Worm (Caenorhabditis elegans) whole organism, L1 larva: Measurements from ENCODE around the gene C08F8.9.

ENCODE experiments used
- C16A3.4 ChIP-seq: fragments of 150-350 bp; optimal IDR thresholded peaks from 2 replicates; lab custom pipeline; 2014; ENCODE audit warnings: missing biosample characterization, missing genetic modification characterization
- aha-1 ChIP-seq: fragments of 150-350 bp; optimal IDR thresholded peaks from 2 replicates; lab custom pipeline; 2014; ENCODE audit warnings: missing biosample characterization, missing genetic modification characterization
- ama-1 ChIP-seq: fragments of 150-350 bp; optimal IDR thresholded peaks from 2 replicates; lab custom pipeline; 2014
- blmp-1 ChIP-seq: fragments of 150-350 bp; optimal IDR thresholded peaks from 2 replicates; lab custom pipeline; 2014; ENCODE audit warnings: missing biosample characterization, missing genetic modification characterization
- ceh-82 ChIP-seq, 3 experiments: fragments of 150-350 bp in 1 of 3; sonication (generic microtip) in 2 of 3; optimal IDR thresholded peaks; 2 replicates each; lab custom pipeline; 2014 to 2017; ENCODE audit warnings: missing biosample characterization in 3 of 3, missing genetic modification characterization in 3 of 3
- ceh-88 ChIP-seq: fragments of 200-800 bp; sonication (Bioruptor generic); IDR thresholded peaks from 2 replicates; pipeline ENCODE4 v1.3.6; 2022; ENCODE audit warnings: missing genetic modification characterization, missing compliant biosample characterization
- ceh-90 ChIP-seq: sonication (generic microtip); optimal IDR thresholded peaks from 2 replicates; lab custom pipeline; 2016; ENCODE audit warnings: missing genetic modification characterization, missing compliant biosample characterization
- ces-1 ChIP-seq: fragments of 150-350 bp; optimal IDR thresholded peaks from 2 replicates; lab custom pipeline; 2014; ENCODE audit warnings: missing biosample characterization, missing genetic modification reagents, missing genetic modification characterization
- dsc-1 ChIP-seq: sonication (generic microtip); optimal IDR thresholded peaks from 2 replicates; lab custom pipeline; 2016; ENCODE audit warnings: mild to moderate bottlenecking, missing genetic modification characterization, missing compliant biosample characterization
- efl-1 ChIP-seq, 4 experiments: fragments of 150-350 bp; optimal IDR thresholded peaks in 3 of 4; peaks in 1 of 4; 1 replicate in 1 of 4; 2 replicates in 3 of 4; lab custom pipeline; 2014; ENCODE audit warnings: missing biosample characterization in 2 of 4, missing genetic modification characterization in 2 of 4, missing genetic modification reagents in 2 of 4
- egl-13 ChIP-seq: sonication (generic microtip); optimal IDR thresholded peaks from 2 replicates; lab custom pipeline; 2016; ENCODE audit warnings: missing genotype, missing genetic modification reagents, missing genetic modification characterization, missing compliant biosample characterization
- elt-2 ChIP-seq: sonication (generic microtip); optimal IDR thresholded peaks from 2 replicates; lab custom pipeline; 2016; ENCODE audit warnings: missing genetic modification characterization, mild to moderate bottlenecking, inconsistent platforms, missing compliant biosample characterization, missing genetic modification reagents
- fkh-8 ChIP-seq: sonication (generic microtip); optimal IDR thresholded peaks from 2 replicates; lab custom pipeline; 2016; ENCODE audit warnings: mild to moderate bottlenecking, missing genetic modification characterization, missing compliant biosample characterization
- fos-1 ChIP-seq: fragments of 150-350 bp; optimal IDR thresholded peaks from 2 replicates; lab custom pipeline; 2014; ENCODE audit warnings: missing biosample characterization, missing genetic modification characterization
- isw-1 ChIP-seq: fragments of 200-800 bp; sonication (Bioruptor generic); IDR thresholded peaks from 2 replicates; pipeline ENCODE4 v1.3.6; 2022; ENCODE audit warnings: missing genetic modification characterization, missing compliant biosample characterization
- jun-1 ChIP-seq: fragments of 150-350 bp; optimal IDR thresholded peaks from 2 replicates; lab custom pipeline; 2014; ENCODE audit warnings: missing biosample characterization, missing genetic modification reagents, missing genetic modification characterization
- lin-13 ChIP-seq: fragments of 150-350 bp; optimal IDR thresholded peaks from 2 replicates; lab custom pipeline; 2014; ENCODE audit warnings: missing biosample characterization, missing genetic modification reagents, missing genetic modification characterization
- lin-35 ChIP-seq, 2 experiments: fragments of 150-350 bp; optimal IDR thresholded peaks; 2 replicates each; lab custom pipeline; 2014; ENCODE audit warnings: missing biosample characterization in 2 of 2, missing genetic modification characterization in 2 of 2, missing genetic modification reagents in 2 of 2
- lin-39 ChIP-seq: fragments of 150-350 bp; optimal IDR thresholded peaks from 2 replicates; lab custom pipeline; 2014; ENCODE audit warnings: missing biosample characterization, missing genetic modification reagents, missing genetic modification characterization
- lir-3 ChIP-seq: sonication (generic microtip); optimal IDR thresholded peaks from 2 replicates; lab custom pipeline; 2016; ENCODE audit warnings: mild to moderate bottlenecking, missing genetic modification characterization, moderate library complexity, missing compliant biosample characterization; ENCODE audit not compliant: poor library complexity
- nhr-20 ChIP-seq: sonication (generic microtip); optimal IDR thresholded peaks from 2 replicates; lab custom pipeline; 2016; ENCODE audit warnings: mild to moderate bottlenecking, missing genetic modification characterization, missing compliant biosample characterization
- nhr-237 ChIP-seq: fragments of 150-350 bp; optimal IDR thresholded peaks from 2 replicates; lab custom pipeline; 2014; ENCODE audit warnings: missing biosample characterization, missing genetic modification characterization
- nhr-47 ChIP-seq: sonication (generic microtip); optimal IDR thresholded peaks from 2 replicates; lab custom pipeline; 2016; ENCODE audit warnings: mild to moderate bottlenecking, missing genetic modification characterization, moderate library complexity, missing compliant biosample characterization
- nhr-77 ChIP-seq: fragments of 150-350 bp; optimal IDR thresholded peaks from 2 replicates; lab custom pipeline; 2014; ENCODE audit warnings: missing biosample characterization, missing genetic modification characterization
- rnt-1 ChIP-seq: sonication (generic microtip); optimal IDR thresholded peaks from 2 replicates; lab custom pipeline; 2016; ENCODE audit warnings: mild to moderate bottlenecking, missing genetic modification characterization, moderate library complexity, missing compliant biosample characterization
- snpc-4 ChIP-seq: fragments of 150-350 bp; optimal IDR thresholded peaks from 2 replicates; lab custom pipeline; 2014; ENCODE audit warnings: missing biosample characterization, missing genetic modification characterization
- sox-4 ChIP-seq: sonication (generic microtip); optimal IDR thresholded peaks from 2 replicates; lab custom pipeline; 2016; ENCODE audit warnings: missing genetic modification characterization, missing compliant biosample characterization
- swsn-7 ChIP-seq: sonication (generic microtip); optimal IDR thresholded peaks from 2 replicates; lab custom pipeline; 2016; ENCODE audit warnings: missing genetic modification characterization, missing compliant biosample characterization
- tlp-1 ChIP-seq: fragments of 150-350 bp; optimal IDR thresholded peaks from 2 replicates; lab custom pipeline; 2014; ENCODE audit warnings: missing biosample characterization, missing genetic modification characterization
- unc-30 ChIP-seq: sonication (generic microtip); optimal IDR thresholded peaks from 2 replicates; lab custom pipeline; 2017; ENCODE audit warnings: missing biosample characterization, missing genetic modification characterization
- vab-15 ChIP-seq: sonication (generic microtip); optimal IDR thresholded peaks from 2 replicates; lab custom pipeline; 2017; ENCODE audit warnings: missing genotype, mild to moderate bottlenecking, missing genetic modification characterization, missing compliant biosample characterization
- xbp-1 ChIP-seq: sonication (generic microtip); optimal IDR thresholded peaks from 2 replicates; lab custom pipeline; 2016; ENCODE audit warnings: missing genetic modification characterization, missing compliant biosample characterization
- ztf-11 ChIP-seq, 2 experiments: sonication (generic microtip); optimal IDR thresholded peaks; 2 replicates each; lab custom pipeline; 2016 to 2017; ENCODE audit warnings: missing genetic modification characterization in 2 of 2, missing biosample characterization in 1 of 2, missing compliant biosample characterization in 1 of 2

The C08F8.9 gene

DNA sequence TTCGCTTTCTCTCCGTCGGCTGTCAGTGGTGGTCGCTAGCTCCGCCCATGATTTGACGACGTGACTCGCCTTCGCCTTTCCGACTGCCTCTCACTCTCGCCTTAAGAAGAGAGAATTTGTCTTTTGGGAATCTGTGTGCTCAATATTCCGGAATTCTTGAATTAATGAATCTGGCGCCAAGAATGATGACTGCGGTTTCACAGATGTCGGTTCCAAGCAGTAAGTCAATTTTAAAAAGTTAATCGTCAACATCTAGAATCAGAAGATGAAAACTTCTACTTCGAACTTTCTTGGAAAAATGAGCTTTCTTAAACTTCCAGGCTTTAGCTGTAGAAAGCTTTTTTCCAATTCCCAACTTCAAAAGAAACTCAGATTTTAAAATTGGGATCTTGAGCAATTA, 8.7 kb downstream of the C08F8.9 start, which contains the start of gene nhr-67:
Gene nhr-67 (plus strand): TSS at position 97 of the 400 bp plus-strand sequence.
- TF ChIP-seq elt-2 (tag; lab: Kevin White, UChicago), result no peak
- no peak for TF ChIP-seq tlp-1 (tag; lab: Kevin White, UChicago)
- no peak for TF ChIP-seq aha-1 (tag; lab: Kevin White, UChicago)
- TF ChIP-seq jun-1, result no peak
- no peak for TF ChIP-seq C16A3.4 (tag; lab: Kevin White, UChicago)
- no peak for TF ChIP-seq ces-1
- no peak for TF ChIP-seq lin-39 (tag; lab: Kevin White, UChicago)
- no peak for TF ChIP-seq nhr-237

DNA sequence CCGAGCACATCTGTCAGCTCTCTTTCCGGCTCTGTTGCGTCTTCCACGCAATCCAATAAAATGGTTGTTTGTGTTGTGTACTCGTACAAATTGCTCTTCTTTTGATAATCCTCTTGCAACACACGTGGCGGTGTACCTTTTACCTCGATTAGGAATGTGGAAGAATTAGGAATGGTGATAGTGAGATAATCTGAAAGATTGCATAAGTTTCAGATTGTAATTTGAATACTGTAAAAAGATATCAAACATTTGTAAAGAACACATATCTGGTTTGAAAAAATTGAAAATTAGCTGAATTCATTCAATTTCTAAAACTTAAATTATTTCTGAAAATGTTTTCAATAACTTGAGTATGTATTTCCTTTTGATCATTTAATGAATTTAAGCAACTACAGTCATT, 13.6 kb downstream of the C08F8.9 start, which contains the start of gene C08F8.6:
Gene C08F8.6 (minus strand): TSS at position 101 of the 400 bp plus-strand sequence.
- no peak for TF ChIP-seq tlp-1 (tag; lab: Kevin White, UChicago)
- TF ChIP-seq, all 84 proteins: peak for 0

DNA sequence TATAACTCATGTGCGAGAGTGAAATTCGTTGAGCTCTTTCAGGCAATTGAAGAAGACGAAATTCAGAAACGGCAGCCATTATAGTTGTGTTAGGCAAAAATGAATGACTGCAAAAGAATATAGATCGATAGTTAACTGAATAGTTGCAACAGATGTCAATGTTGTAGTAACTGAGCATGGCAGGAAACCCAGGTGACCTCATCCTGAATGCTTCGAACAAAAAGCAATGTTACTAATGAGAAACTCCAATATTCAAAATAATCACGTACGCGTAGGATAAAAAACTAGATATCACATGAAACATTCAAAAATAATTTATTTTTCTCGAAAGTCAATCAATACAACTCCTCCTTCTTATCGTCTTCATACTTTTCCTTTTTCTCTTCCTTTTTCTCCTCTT, 15.9 kb downstream of the C08F8.9 start, which contains the start of gene fbxb-9:
Gene fbxb-9 (minus strand): TSS at position 101 of the 400 bp plus-strand sequence.
- TF ChIP-seq lin-35 (GFP tag; optimal IDR thresholded peaks at IDR 0.05; lab: Kevin White, UChicago) (no peak), ceh-82 (tag; optimal IDR thresholded peaks at IDR 0.05; lab: Kevin White, UChicago) (no peak), egl-13 (tag; lab: Kevin White, UChicago) (no peak), xbp-1 (tag; lab: Kevin White, UChicago) (no peak), isw-1 (no peak), lir-3 (tag; lab: Kevin White, UChicago) (no peak), dsc-1 (tag; lab: Kevin White, UChicago) (no peak), fkh-8 (tag; lab: Kevin White, UChicago) (no peak), aha-1 (tag; lab: Kevin White, UChicago) (no peak), vab-15 (tag; lab: Kevin White, UChicago) (no peak), fos-1 (no peak), swsn-7 (tag; lab: Kevin White, UChicago) (no peak), ztf-11 (tag; optimal IDR thresholded peaks at IDR 0.05; lab: Kevin White, UChicago) (no peak), rnt-1 (no peak), blmp-1 (tag; lab: Kevin White, UChicago) (no peak)

DNA sequence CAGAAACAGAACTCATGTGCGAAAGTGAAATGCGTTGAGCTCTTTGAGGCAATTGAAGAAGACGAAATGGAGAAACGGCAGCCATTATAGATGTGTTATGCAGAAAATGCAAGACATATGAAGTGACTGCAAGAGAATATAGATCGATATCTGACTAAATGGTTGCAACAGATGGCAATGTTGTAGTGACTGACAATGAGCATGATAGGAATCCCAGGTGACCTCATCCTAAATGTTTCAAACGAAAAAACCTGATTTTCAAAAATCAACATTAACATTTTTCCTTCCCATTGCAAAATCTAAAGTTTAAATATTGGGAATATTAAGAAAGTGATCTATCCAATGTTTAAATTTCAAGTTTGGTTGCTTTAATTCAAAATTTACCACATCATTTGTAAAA, 17.7 kb downstream of the C08F8.9 start, which contains the start of gene C08F8.15:
Gene C08F8.15 (minus strand): TSS at position 101 of the 400 bp plus-strand sequence.
- TF ChIP-seq sox-4 (tag; lab: Kevin White, UChicago) (no peak), efl-1 (optimal IDR thresholded peaks at IDR 0.05; lab: Kevin White, UChicago) (no peak), efl-1 (GFP tag; optimal IDR thresholded peaks at IDR 0.05 in 1 of 2; lab: Kevin White, UChicago) (peak in 1 of 2 experiments; percentile 67)

DNA sequence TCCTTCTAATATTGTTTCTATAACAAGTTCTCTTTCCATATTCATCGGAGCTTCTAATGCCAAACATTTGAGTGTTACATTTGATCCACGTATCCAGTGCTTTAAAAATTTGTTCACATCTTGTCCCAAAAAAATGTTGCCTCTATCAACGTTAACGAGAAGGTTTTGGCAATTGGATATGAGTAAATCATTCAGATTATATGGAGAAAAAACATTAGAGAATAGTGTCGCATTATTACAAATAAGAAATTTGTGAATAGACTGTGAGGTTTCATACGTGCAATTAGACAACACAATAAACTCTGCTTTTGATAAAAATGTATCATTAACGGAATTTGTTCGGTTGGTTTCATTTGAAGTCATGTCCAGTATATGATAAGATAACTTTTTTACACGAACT, 18.5 kb downstream of the C08F8.9 start, which contains the start of gene mboa-4:
Gene mboa-4 (minus strand): TSS at position 101 of the 400 bp plus-strand sequence.
- TF ChIP-seq nhr-77 (tag; lab: Kevin White, UChicago) (no peak), ceh-82 (tag; optimal IDR thresholded peaks at IDR 0.05; lab: Kevin White, UChicago) (no peak), ceh-90 (tag; lab: Kevin White, UChicago) (no peak), snpc-4 (tag; lab: Kevin White, UChicago) (no peak), ztf-11 (tag; optimal IDR thresholded peaks at IDR 0.05; lab: Kevin White, UChicago) (no peak), ama-1 (lab: Kevin White, UChicago) (no peak), unc-30 (tag; lab: Kevin White, UChicago) (no peak), nhr-47 (tag; lab: Kevin White, UChicago) (no peak), lin-13 (GFP tag; lab: Kevin White, UChicago) (no peak), C16A3.4 (tag; lab: Kevin White, UChicago) (no peak), ceh-88 (GFP tag; lab: Robert Waterston, UW) (no peak), nhr-20 (no peak)
